Worm (Caenorhabditis elegans) whole organism, L2 larva: Measurements from ENCODE around the gene vps-32.1.
A peak's percentile ranks its signal among the peaks of the same experiment; 100 is the strongest.

Experiments
- C34F6.9 ChIP-seq: fragments of 150-350 bp; optimal IDR thresholded peaks from 2 replicates; lab custom pipeline; 2014; ENCODE audit warnings: missing biosample characterization, missing genetic modification characterization
- F13H6.1 ChIP-seq: sonication (generic microtip); optimal IDR thresholded peaks from 2 replicates; lab custom pipeline; 2016; ENCODE audit warnings: missing genetic modification characterization, missing compliant biosample characterization
- R02D3.7 ChIP-seq: fragments of 150-350 bp; optimal IDR thresholded peaks from 2 replicates; lab custom pipeline; 2014; ENCODE audit warnings: missing biosample characterization, missing genetic modification characterization
- Y55F3AM.14 ChIP-seq: fragments of 200-800 bp; sonication (Bioruptor generic); optimal IDR thresholded peaks from 2 replicates; lab custom pipeline; 2018; ENCODE audit warnings: mild to moderate bottlenecking, missing genetic modification characterization, missing compliant biosample characterization
- aly-2 ChIP-seq: fragments of 150-350 bp; optimal IDR thresholded peaks from 2 replicates; lab custom pipeline; 2014; ENCODE audit warnings: missing biosample characterization, missing genetic modification characterization
- ama-1 ChIP-seq: fragments of 150-350 bp; optimal IDR thresholded peaks from 2 replicates; lab custom pipeline; 2018; ENCODE audit warnings: inconsistent platforms
- ceh-16 ChIP-seq: fragments of 150-350 bp; optimal IDR thresholded peaks from 2 replicates; lab custom pipeline; 2014; ENCODE audit warnings: missing biosample characterization, missing genetic modification characterization
- ceh-82 ChIP-seq: fragments of 150-350 bp; optimal IDR thresholded peaks from 2 replicates; lab custom pipeline; 2014; ENCODE audit warnings: missing biosample characterization, missing genetic modification characterization
- crh-2 ChIP-seq: sonication (generic microtip); optimal IDR thresholded peaks from 2 replicates; lab custom pipeline; 2017; ENCODE audit warnings: missing biosample characterization, missing genetic modification characterization
- dmd-4 ChIP-seq: sonication (generic microtip); optimal IDR thresholded peaks from 2 replicates; lab custom pipeline; 2017; ENCODE audit warnings: missing biosample characterization, missing genetic modification characterization
- egl-27 ChIP-seq: sonication (generic microtip); optimal IDR thresholded peaks from 3 replicates; lab custom pipeline; 2017; ENCODE audit warnings: missing biosample characterization, missing genetic modification reagents, missing genetic modification characterization
- elt-1 ChIP-seq: fragments of 150-350 bp; optimal IDR thresholded peaks from 2 replicates; lab custom pipeline; 2014; ENCODE audit warnings: missing biosample characterization, missing genetic modification characterization
- fos-1 ChIP-seq: fragments of 150-350 bp; optimal IDR thresholded peaks from 2 replicates; lab custom pipeline; 2014; ENCODE audit warnings: missing biosample characterization, missing genetic modification characterization
- gmeb-1 ChIP-seq: fragments of 150-350 bp; optimal IDR thresholded peaks from 2 replicates; lab custom pipeline; 2014; ENCODE audit warnings: missing biosample characterization, missing genetic modification characterization
- lin-11 ChIP-seq: fragments of 150-350 bp; sonication (generic microtip); optimal IDR thresholded peaks from 2 replicates; lab custom pipeline; 2014; ENCODE audit warnings: missing biosample characterization, missing genetic modification characterization, inconsistent platforms, mixed read lengths
- lin-13 ChIP-seq: fragments of 150-350 bp; optimal IDR thresholded peaks from 2 replicates; lab custom pipeline; 2014; ENCODE audit warnings: missing biosample characterization, missing genetic modification reagents, missing genetic modification characterization
- lin-39 ChIP-seq: fragments of 150-350 bp; optimal IDR thresholded peaks from 2 replicates; lab custom pipeline; 2014; ENCODE audit warnings: missing biosample characterization, missing genetic modification reagents, missing genetic modification characterization
- lsy-2 ChIP-seq, 2 experiments: fragments of 150-350 bp in 1 of 2; sonication (generic microtip) in 1 of 2; optimal IDR thresholded peaks; 2 replicates each; lab custom pipeline; 2014 to 2017; ENCODE audit warnings: missing biosample characterization in 2 of 2, missing genetic modification characterization in 2 of 2
- mab-5 ChIP-seq: fragments of 150-350 bp; optimal IDR thresholded peaks from 2 replicates; lab custom pipeline; 2014; ENCODE audit warnings: missing biosample characterization, missing genetic modification characterization
- mbf-1 ChIP-seq: sonication (generic microtip); optimal IDR thresholded peaks from 2 replicates; lab custom pipeline; 2017; ENCODE audit warnings: missing biosample characterization, missing genetic modification characterization
- mdl-1 ChIP-seq, 2 experiments: fragments of 150-350 bp in 1 of 2; sonication (generic microtip) in 1 of 2; optimal IDR thresholded peaks; 2 replicates each; lab custom pipeline; 2017; ENCODE audit warnings: missing biosample characterization in 2 of 2, missing genetic modification characterization in 2 of 2
- nhr-10 ChIP-seq: sonication (generic microtip); optimal IDR thresholded peaks from 2 replicates; lab custom pipeline; 2017; ENCODE audit warnings: missing biosample characterization, missing genetic modification characterization
- nhr-11 ChIP-seq: fragments of 150-350 bp; optimal IDR thresholded peaks from 2 replicates; lab custom pipeline; 2014; ENCODE audit warnings: missing biosample characterization, missing genetic modification characterization
- nhr-12 ChIP-seq: fragments of 150-350 bp; optimal IDR thresholded peaks from 2 replicates; lab custom pipeline; 2014; ENCODE audit warnings: missing biosample characterization, missing genetic modification characterization
- nhr-129 ChIP-seq: fragments of 150-350 bp; optimal IDR thresholded peaks from 2 replicates; lab custom pipeline; 2014; ENCODE audit warnings: missing biosample characterization, missing genetic modification characterization
- nhr-21 ChIP-seq: fragments of 150-350 bp; optimal IDR thresholded peaks from 2 replicates; lab custom pipeline; 2014; ENCODE audit warnings: missing biosample characterization, missing genetic modification characterization
- nhr-25 ChIP-seq: fragments of 150-350 bp; sonication (generic microtip); optimal IDR thresholded peaks from 3 replicates; lab custom pipeline; 2014; ENCODE audit warnings: missing biosample characterization, missing genetic modification characterization
- sem-4 ChIP-seq: fragments of 150-350 bp; optimal IDR thresholded peaks from 2 replicates; lab custom pipeline; 2014; ENCODE audit warnings: missing biosample characterization, missing genetic modification reagents, missing genetic modification characterization
- skn-1 ChIP-seq: sonication (generic microtip); optimal IDR thresholded peaks from 2 replicates; lab custom pipeline; 2017; ENCODE audit warnings: missing biosample characterization, missing genetic modification characterization
- sma-3 ChIP-seq: sonication (generic microtip); optimal IDR thresholded peaks from 2 replicates; lab custom pipeline; 2016; ENCODE audit warnings: missing genetic modification reagents, missing genetic modification characterization, missing compliant biosample characterization
- sma-9 ChIP-seq, 2 experiments: fragments of 150-350 bp in 1 of 2; sonication (generic microtip) in 1 of 2; optimal IDR thresholded peaks; 2 replicates each; lab custom pipeline; 2014 to 2016; ENCODE audit warnings: missing genetic modification characterization in 2 of 2, mild to moderate bottlenecking in 1 of 2, missing biosample characterization in 1 of 2, missing compliant biosample characterization in 1 of 2, missing genetic modification reagents in 1 of 2, moderate library complexity in 1 of 2
- snpc-4 ChIP-seq: fragments of 150-350 bp; optimal IDR thresholded peaks from 2 replicates; lab custom pipeline; 2014; ENCODE audit warnings: missing biosample characterization, missing genetic modification characterization
- unc-39 ChIP-seq: fragments of 150-350 bp; optimal IDR thresholded peaks from 2 replicates; lab custom pipeline; 2014; ENCODE audit warnings: missing biosample characterization, missing genetic modification characterization
- unc-55 ChIP-seq: fragments of 150-350 bp; sonication (generic microtip); optimal IDR thresholded peaks from 3 replicates; lab custom pipeline; 2014; ENCODE audit warnings: missing biosample characterization, missing genetic modification reagents, missing genetic modification characterization
- zag-1 ChIP-seq: fragments of 150-350 bp; optimal IDR thresholded peaks from 2 replicates; lab custom pipeline; 2014; ENCODE audit warnings: missing biosample characterization, missing genetic modification characterization
- ztf-11 ChIP-seq: sonication (generic microtip); optimal IDR thresholded peaks from 2 replicates; lab custom pipeline; 2017; ENCODE audit warnings: missing biosample characterization, missing genetic modification characterization
- ztf-4 ChIP-seq: fragments of 150-350 bp; optimal IDR thresholded peaks from 2 replicates; lab custom pipeline; 2014; ENCODE audit warnings: missing biosample characterization, missing genetic modification characterization

vps-32.1 gene

ce11 chrII:6597507-6597906 is 8.0 kb downstream of the vps-32.1 start:
- TF ChIP-seq zag-1 (tag; lab: Kevin White, UChicago) (no peak), egl-27 (tag; lab: Kevin White, UChicago) (no peak)

DNA sequence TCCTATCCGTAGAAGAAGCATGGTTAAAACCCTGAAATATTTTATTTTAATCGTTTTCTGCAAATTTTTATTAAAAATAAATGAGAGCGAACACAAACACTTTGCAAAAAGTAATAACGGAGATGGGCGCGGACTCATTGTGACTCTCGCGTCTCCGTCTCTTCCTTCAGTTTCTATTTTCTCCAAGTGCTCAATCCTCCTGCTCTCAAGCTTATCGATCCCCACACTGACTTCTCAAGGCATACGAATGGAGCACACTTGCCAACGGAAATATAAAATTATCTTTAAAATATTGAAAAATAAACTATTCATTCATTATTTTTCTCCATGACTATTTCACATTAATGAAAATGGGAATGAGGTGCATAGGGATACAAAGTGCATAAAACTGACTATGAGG is 8.5 kb downstream of the vps-32.1 start, which contains the start of gene dnj-8:
dnj-8 (minus strand) TSS at position 31 of the 400 bp plus-strand sequence.
- no peak for TF ChIP-seq ceh-82 (tag; lab: Kevin White, UChicago)
- TF ChIP-seq C34F6.9 (tag; lab: Kevin White, UChicago), result peak; percentile 60
- no peak for TF ChIP-seq aly-2 (tag; lab: Kevin White, UChicago)
- TF ChIP-seq mdl-1 (tag; optimal IDR thresholded peaks at IDR 0.05; lab: Kevin White, UChicago), result no peak
- TF ChIP-seq nhr-25 (tag; lab: Kevin White, UChicago), result no peak
- peak; percentile 54 for TF ChIP-seq unc-55 (GFP tag; lab: Kevin White, UChicago)
- TF ChIP-seq lsy-2 (tag; optimal IDR thresholded peaks at IDR 0.05; lab: Kevin White, UChicago), result peak in 1 of 2 experiments; percentile 6
- TF ChIP-seq, all 48 proteins: peak for 3

DNA sequence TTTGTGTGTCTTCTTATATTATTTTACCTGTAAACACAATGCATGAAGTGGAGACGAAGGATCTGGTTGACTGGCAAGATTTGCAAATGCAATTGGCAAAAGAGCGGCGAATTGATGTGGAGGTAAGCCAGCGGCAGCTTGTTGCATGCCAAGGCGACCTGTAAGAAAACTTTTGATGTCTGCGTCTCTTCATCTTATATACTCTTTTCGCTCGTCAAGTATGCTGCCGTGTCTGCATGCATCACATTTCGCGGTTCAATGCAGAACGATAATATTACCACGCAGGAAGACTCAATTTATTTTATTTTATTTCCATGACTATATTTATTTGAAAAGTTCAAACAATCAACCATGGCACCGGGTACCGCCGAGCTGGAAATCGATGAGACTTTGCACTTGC is 11.5 kb downstream of the vps-32.1 start, which contains the start of gene vps-33.2:
vps-33.2 (plus strand) TSS at position 244 of the 400 bp plus-strand sequence.
- TF ChIP-seq sem-4, result no peak
- peak; percentile 22 for TF ChIP-seq lin-11 (tag; lab: Kevin White, UChicago)
- TF ChIP-seq skn-1 (tag; lab: Kevin White, UChicago), result no peak
- no peak for TF ChIP-seq nhr-11 (tag; lab: Kevin White, UChicago)
- TF ChIP-seq sma-3 (GFP tag; lab: Kevin White, UChicago), result peak; percentile 20
- TF ChIP-seq fos-1, result peak; percentile 23
- no peak for TF ChIP-seq lin-13
- no peak for TF ChIP-seq mbf-1 (tag; lab: Kevin White, UChicago)
- peak; percentile 35 for TF ChIP-seq nhr-129 (tag; lab: Kevin White, UChicago)
- TF ChIP-seq gmeb-1 (tag; lab: Kevin White, UChicago), result peak; percentile 48
- no peak for TF ChIP-seq nhr-10 (tag; lab: Kevin White, UChicago)
- peak; percentile 58 for TF ChIP-seq sma-9 (GFP tag; optimal IDR thresholded peaks at IDR 0.05; lab: Kevin White, UChicago)
- TF ChIP-seq sma-9 (tag; optimal IDR thresholded peaks at IDR 0.05; lab: Kevin White, UChicago), result no peak
- no peak for TF ChIP-seq ztf-4 (tag; lab: Kevin White, UChicago)
- TF ChIP-seq nhr-12 (tag; lab: Kevin White, UChicago), result no peak
- no peak for TF ChIP-seq ceh-16 (tag; lab: Kevin White, UChicago)
- TF ChIP-seq elt-1, result no peak
- TF ChIP-seq F13H6.1 (tag; lab: Kevin White, UChicago), result peak; percentile 46
- TF ChIP-seq unc-39 (tag; lab: Kevin White, UChicago), result no peak
- TF ChIP-seq mab-5 (tag; lab: Kevin White, UChicago), result no peak
- TF ChIP-seq ama-1 (lab: Kevin White, UChicago), result no peak
- TF ChIP-seq lsy-2 (tag; optimal IDR thresholded peaks at IDR 0.05; lab: Kevin White, UChicago), result peak; percentile 27 to 58
- TF ChIP-seq ztf-11 (tag; lab: Kevin White, UChicago), result no peak
- TF ChIP-seq lin-39, result no peak
- peak; percentile 59 for TF ChIP-seq C34F6.9 (tag; lab: Kevin White, UChicago)
- TF ChIP-seq, all 48 proteins: peak for 9

ce11 chrII:6608626-6609025 is 19.1 kb downstream of the vps-32.1 start:
- TF ChIP-seq egl-27 (tag; lab: Kevin White, UChicago) (no peak), elt-1 (no peak), sma-3 (GFP tag; lab: Kevin White, UChicago) (no peak), nhr-21 (tag; lab: Kevin White, UChicago) (no peak), lin-39 (no peak), R02D3.7 (tag; lab: Kevin White, UChicago) (no peak), crh-2 (tag; lab: Kevin White, UChicago) (no peak), mab-5 (tag; lab: Kevin White, UChicago) (no peak), snpc-4 (tag; lab: Kevin White, UChicago) (no peak), zag-1 (tag; lab: Kevin White, UChicago) (no peak), Y55F3AM.14 (GFP tag; lab: Kevin White, UChicago) (no peak), dmd-4 (no peak)
